Fruit fly (Drosophila melanogaster): ENCODE measurements around the gene Cyp9f2.
A peak's percentile ranks its signal among the peaks of the same experiment; 100 is the strongest.

Cyp9f2 gene

dm6 chr3R:12361962-12362497, 43.8 kb downstream of the Cyp9f2 start:
- TF ChIP-seq Snoo (tag; optimal IDR thresholded peaks at IDR 0.05) (no peak), CG15710 (tag; optimal IDR thresholded peaks at IDR 0.05) (no peak), CG17806 (tag; optimal IDR thresholded peaks at IDR 0.05) (no peak), gl (tag; optimal IDR thresholded peaks at IDR 0.05) (no peak), fd96Ca (GFP tag; IDR thresholded peaks at IDR 0.05) (no peak), rn (GFP tag; IDR thresholded peaks at IDR 0.05) (no peak), CG8301 (tag; optimal IDR thresholded peaks at IDR 0.05) (no peak), CG10348 (GFP tag; IDR thresholded peaks at IDR 0.05) (no peak), CG8159 (tag; optimal IDR thresholded peaks at IDR 0.05) (no peak), CG14655 (GFP tag; optimal IDR thresholded peaks at IDR 0.05) (no peak), Pif1B (GFP tag; optimal IDR thresholded peaks at IDR 0.05) (no peak), CG32121 (GFP tag; IDR thresholded peaks at IDR 0.05) (no peak), CG13204 (GFP tag; optimal IDR thresholded peaks at IDR 0.05) (no peak), D1 (tag; optimal IDR thresholded peaks at IDR 0.05) (no peak), CG12605 (GFP tag; IDR thresholded peaks at IDR 0.05) (no peak), CG34367 (tag; optimal IDR thresholded peaks at IDR 0.05) (no peak)

dm6 chr3R:12359837-12360236, 46.0 kb downstream of the Cyp9f2 start, which contains the start of gene CG4115:
TSS of gene CG4115 (plus strand) at chr3R:12360008.
- TF ChIP-seq CG17806 (tag; optimal IDR thresholded peaks at IDR 0.05): no peak
- peak; percentile 33; the same call in 1 of the 2 replicates for TF ChIP-seq Ets98B (GFP tag; IDR thresholded peaks at IDR 0.05)

dm6 chr3R:12356044-12356443, 49.8 kb downstream of the Cyp9f2 start, which contains the start of gene MBD-R2:
TSS of gene MBD-R2 (minus strand) at chr3R:12356265.
- TF ChIP-seq CG17806 (tag; optimal IDR thresholded peaks at IDR 0.05) (no peak), D1 (tag; optimal IDR thresholded peaks at IDR 0.05) (no peak), fd96Ca (GFP tag; IDR thresholded peaks at IDR 0.05) (no peak), Snoo (tag; optimal IDR thresholded peaks at IDR 0.05) (no peak), CG13204 (GFP tag; optimal IDR thresholded peaks at IDR 0.05) (no peak), CG8301 (tag; optimal IDR thresholded peaks at IDR 0.05) (no peak), CG8159 (tag; optimal IDR thresholded peaks at IDR 0.05) (no peak), CG4496 (GFP tag; IDR thresholded peaks at IDR 0.05) (no peak), CG34367 (tag; optimal IDR thresholded peaks at IDR 0.05) (no peak), gl (tag; optimal IDR thresholded peaks at IDR 0.05) (no peak), CG12605 (GFP tag; IDR thresholded peaks at IDR 0.05) (no peak), CG14655 (GFP tag; optimal IDR thresholded peaks at IDR 0.05) (no peak), CG15710 (tag; optimal IDR thresholded peaks at IDR 0.05) (no peak), CG9948 (tag; optimal IDR thresholded peaks at IDR 0.05) (no peak), Ets98B (GFP tag; IDR thresholded peaks at IDR 0.05) (no peak), rn (GFP tag; IDR thresholded peaks at IDR 0.05) (no peak), EcR (GFP tag; optimal IDR thresholded peaks at IDR 0.05) (no peak)

Measured in whole organism, pupa.